Fruit fly (Drosophila melanogaster) S2 (cell line): ENCODE data around the gene CG2260.

Experiments used
- CG8478 ChIP-seq: fragments of >200 bp; optimal IDR thresholded peaks from 2 replicates; lab custom pipeline; 2018
- CTCF ChIP-seq, 2 experiments: fragments of >200 bp; optimal IDR thresholded peaks; 2 replicates each; lab custom pipeline; 2018

dm6 chrX:8158942-8159472 lies 38.1 kb upstream of the CG2260 start:
- TF ChIP-seq CG8478 (lab: Kevin White, UChicago), result no peak
- TF ChIP-seq CTCF (optimal IDR thresholded peaks at IDR 0.05; lab: Kevin White, UChicago), result no peak
